Fruit fly (Drosophila melanogaster) whole organism, embryonic: Measurements from ENCODE around the gene CG14642.

Experiments used
- ATbp ChIP-seq: fragments of 200-800 bp; sonication (Bioruptor generic); optimal IDR thresholded peaks from 2 replicates; lab custom pipeline; 2017; ENCODE audit warnings: missing biosample characterization, mild to moderate bottlenecking, missing genetic modification characterization, missing genetic modification reagents
- Ada2b ChIP-seq: fragments of 200-800 bp; sonication (Bioruptor generic); IDR thresholded peaks from 2 replicates; pipeline ENCODE4 v1.3.6; 2022; ENCODE audit warnings: missing biosample characterization, missing genetic modification characterization
- Antp ChIP-seq: fragments of 200-800 bp; sonication (Bioruptor generic); optimal IDR thresholded peaks from 3 replicates; lab custom pipeline; 2016; ENCODE audit warnings: missing biosample characterization, missing genetic modification characterization
- CG13424 ChIP-seq: fragments of 200-800 bp; sonication (Bioruptor generic); optimal IDR thresholded peaks from 2 replicates; lab custom pipeline; 2019; ENCODE audit warnings: missing biosample characterization, mild to moderate bottlenecking, missing genetic modification characterization, moderate library complexity
- CG14050 ChIP-seq: fragments of 200-800 bp; sonication (Bioruptor generic); IDR thresholded peaks from 3 replicates; pipeline ENCODE4 v1.3.6; 2022; ENCODE audit warnings: missing biosample characterization, missing genetic modification characterization
- CG1529 ChIP-seq: fragments of 200-800 bp; sonication (Bioruptor generic); optimal IDR thresholded peaks from 3 replicates; lab custom pipeline; 2018; ENCODE audit warnings: missing biosample characterization, missing genetic modification characterization
- CG16815 ChIP-seq: fragments of 200-800 bp; sonication (Bioruptor generic); optimal IDR thresholded peaks from 3 replicates; lab custom pipeline; 2017; ENCODE audit warnings: missing biosample characterization, mild to moderate bottlenecking, missing genetic modification characterization
- CG17912 ChIP-seq: fragments of 200-800 bp; sonication (Bioruptor generic); optimal IDR thresholded peaks from 2 replicates; lab custom pipeline; 2018; ENCODE audit warnings: missing biosample characterization, mild to moderate bottlenecking, missing genetic modification characterization
- CG2889 ChIP-seq: fragments of 200-800 bp; sonication (Bioruptor generic); IDR thresholded peaks from 3 replicates; pipeline ENCODE4 v1.3.6; 2022; ENCODE audit warnings: missing biosample characterization, missing genetic modification characterization
- CG31224 ChIP-seq: fragments of 200-800 bp; sonication (Bioruptor generic); IDR thresholded peaks from 2 replicates; pipeline ENCODE4 v1.3.6; 2022; ENCODE audit warnings: missing biosample characterization, missing genetic modification characterization
- CG31365 ChIP-seq: fragments of 200-800 bp; sonication (Bioruptor generic); optimal IDR thresholded peaks from 2 replicates; lab custom pipeline; 2018; ENCODE audit warnings: missing biosample characterization, mild to moderate bottlenecking, missing genetic modification characterization
- CG31441 ChIP-seq: fragments of 200-800 bp; sonication (Bioruptor generic); IDR thresholded peaks from 2 replicates; pipeline ENCODE4 v1.3.6; 2022; ENCODE audit warnings: missing biosample characterization, missing genetic modification characterization
- CG33557 ChIP-seq: fragments of 200-800 bp; sonication (Bioruptor generic); optimal IDR thresholded peaks from 2 replicates; lab custom pipeline; 2019; ENCODE audit warnings: missing biosample characterization, mild to moderate bottlenecking, missing genetic modification characterization, moderate library complexity
- CG43689 ChIP-seq: fragments of 200-800 bp; sonication (Bioruptor generic); IDR thresholded peaks from 2 replicates; pipeline ENCODE4 v1.3.6; 2022; ENCODE audit warnings: missing biosample characterization, missing genetic modification characterization
- CG4730 ChIP-seq: fragments of 200-800 bp; sonication (Bioruptor generic); IDR thresholded peaks from 2 replicates; pipeline ENCODE4 v1.3.6; 2022; ENCODE audit warnings: missing biosample characterization, missing genetic modification characterization
- CG6765 ChIP-seq: fragments of 200-800 bp; sonication (Bioruptor generic); optimal IDR thresholded peaks from 3 replicates; lab custom pipeline; 2017; ENCODE audit warnings: missing biosample characterization, mild to moderate bottlenecking, missing genetic modification characterization
- CG9932 ChIP-seq: fragments of 200-800 bp; sonication (Bioruptor generic); IDR thresholded peaks from 2 replicates; pipeline ENCODE4 v1.3.6; 2022; ENCODE audit warnings: missing biosample characterization, missing genetic modification characterization
- Dad ChIP-seq: fragments of 200-800 bp; sonication (Bioruptor generic); optimal IDR thresholded peaks from 3 replicates; lab custom pipeline; 2016; ENCODE audit warnings: missing biosample characterization, missing genetic modification characterization
- GATAe ChIP-seq: fragments of 200-800 bp; sonication (Bioruptor generic); conservative IDR thresholded peaks from 2 replicates; pipeline ENCODE4 v1.3.6; 2022; ENCODE audit warnings: missing biosample characterization, missing genetic modification characterization
- Hmx ChIP-seq: fragments of 200-800 bp; sonication (Bioruptor generic); optimal IDR thresholded peaks from 2 replicates; lab custom pipeline; 2016; ENCODE audit warnings: missing biosample characterization, missing genetic modification characterization
- Sin3A ChIP-seq: fragments of >200 bp; optimal IDR thresholded peaks from 2 replicates; lab custom pipeline; 2018
- TFAM ChIP-seq: fragments of 200-800 bp; sonication (Bioruptor generic); optimal IDR thresholded peaks from 2 replicates; lab custom pipeline; 2017; ENCODE audit warnings: missing biosample characterization, missing genetic modification characterization, inconsistent platforms
- Usf ChIP-seq: fragments of 200-800 bp; sonication (Bioruptor generic); optimal IDR thresholded peaks from 2 replicates; lab custom pipeline; 2017; ENCODE audit warnings: missing genotype, missing biosample characterization, missing genetic modification characterization
- ac ChIP-seq: fragments of 200-800 bp; sonication (Bioruptor generic); optimal IDR thresholded peaks from 3 replicates; lab custom pipeline; 2017; ENCODE audit warnings: missing biosample characterization, mild to moderate bottlenecking, missing genetic modification characterization
- aop ChIP-seq: fragments of 200-800 bp; sonication (Bioruptor generic); IDR thresholded peaks from 2 replicates; pipeline ENCODE4 v1.3.6; 2022; ENCODE audit warnings: missing biosample characterization, missing genetic modification characterization
- bbx ChIP-seq: fragments of 200-800 bp; sonication (Bioruptor generic); IDR thresholded peaks from 2 replicates; pipeline ENCODE4 v1.3.6; 2022; ENCODE audit warnings: missing biosample characterization, missing genetic modification characterization; ENCODE audit not compliant: partially characterized antibody
- btn ChIP-seq: fragments of 200-800 bp; sonication (Bioruptor generic); optimal IDR thresholded peaks from 2 replicates; lab custom pipeline; 2016; ENCODE audit warnings: missing biosample characterization, missing genetic modification characterization
- cad ChIP-seq: fragments of >200 bp; optimal IDR thresholded peaks from 2 replicates; lab custom pipeline; 2017; ENCODE audit warnings: missing biosample characterization, missing genetic modification characterization
- chinmo ChIP-seq: fragments of 200-800 bp; sonication (Bioruptor generic); IDR thresholded peaks from 4 replicates; pipeline ENCODE4 v1.3.6; 2022; ENCODE audit warnings: missing biosample characterization, missing genetic modification characterization; ENCODE audit not compliant: partially characterized antibody
- cwo ChIP-seq: fragments of 200-800 bp; sonication (Bioruptor generic); optimal IDR thresholded peaks from 3 replicates; lab custom pipeline; 2017; ENCODE audit warnings: missing biosample characterization, missing genetic modification characterization, mild to moderate bottlenecking, moderate library complexity, missing genetic modification reagents
- dan ChIP-seq: fragments of 200-800 bp; sonication (Bioruptor generic); IDR thresholded peaks from 2 replicates; pipeline ENCODE4 v1.3.6; 2022; ENCODE audit warnings: missing biosample characterization, missing genetic modification characterization
- dimm ChIP-seq: fragments of 200-800 bp; sonication (Bioruptor generic); IDR thresholded peaks from 2 replicates; pipeline ENCODE4 v1.3.6; 2022; ENCODE audit warnings: missing biosample characterization, missing genetic modification characterization
- fru ChIP-seq: fragments of >200 bp; optimal IDR thresholded peaks from 2 replicates; lab custom pipeline; 2017
- ftz-f1 ChIP-seq: fragments of 200-800 bp; sonication (Bioruptor generic); optimal IDR thresholded peaks from 2 replicates; lab custom pipeline; 2016; ENCODE audit warnings: missing biosample characterization, missing genetic modification characterization
- gcm ChIP-seq: fragments of 200-800 bp; sonication (Bioruptor generic); optimal IDR thresholded peaks from 2 replicates; lab custom pipeline; 2019; ENCODE audit warnings: missing biosample characterization, mild to moderate bottlenecking, missing genetic modification characterization, moderate library complexity
- gsb ChIP-seq: fragments of 200-800 bp; sonication (Bioruptor generic); IDR thresholded peaks from 2 replicates; pipeline ENCODE4 v1.3.6; 2022; ENCODE audit warnings: missing biosample characterization, missing genetic modification characterization
- insv ChIP-seq, 2 experiments: fragments of 200-800 bp; sonication (Bioruptor generic); optimal IDR thresholded peaks; 3 replicates each; lab custom pipeline; 2016 to 2018; ENCODE audit warnings: missing biosample characterization in 2 of 2, missing genetic modification characterization in 2 of 2
- kay ChIP-seq: fragments of 200-800 bp; sonication (Bioruptor generic); optimal IDR thresholded peaks from 2 replicates; lab custom pipeline; 2016; ENCODE audit warnings: missing biosample characterization, missing genetic modification characterization
- lbe ChIP-seq: fragments of 200-800 bp; sonication (Bioruptor generic); optimal IDR thresholded peaks from 2 replicates; lab custom pipeline; 2016; ENCODE audit warnings: missing biosample characterization, mild to moderate bottlenecking, missing genetic modification characterization
- lmd ChIP-seq: fragments of 200-800 bp; sonication (Bioruptor generic); IDR thresholded peaks from 2 replicates; pipeline ENCODE4 v1.3.6; 2022; ENCODE audit warnings: missing biosample characterization, missing genetic modification characterization
- lov ChIP-seq, 2 experiments: fragments of 200-800 bp in 1 of 2; fragments of >200 bp in 1 of 2; sonication (Bioruptor generic) in 1 of 2; IDR thresholded peaks in 1 of 2; optimal IDR thresholded peaks in 1 of 2; 2 replicates in 1 of 2; 3 replicates in 1 of 2; pipeline versions ENCODE4 v1.3.6 to Lab custom; 2017 to 2022; ENCODE audit warnings: missing biosample characterization in 1 of 2, missing genetic modification characterization in 1 of 2
- nerfin-2 ChIP-seq: fragments of 200-800 bp; sonication (Bioruptor generic); IDR thresholded peaks from 2 replicates; pipeline ENCODE4 v1.3.6; 2022; ENCODE audit warnings: missing biosample characterization, missing genetic modification characterization; ENCODE audit not compliant: partially characterized antibody
- peb ChIP-seq: fragments of 200-800 bp; sonication (Bioruptor generic); IDR thresholded peaks from 2 replicates; pipeline ENCODE4 v1.3.6; 2022; ENCODE audit warnings: missing biosample characterization, missing genetic modification characterization
- pros ChIP-seq: fragments of 200-800 bp; sonication (Bioruptor generic); optimal IDR thresholded peaks from 3 replicates; lab custom pipeline; 2019; ENCODE audit warnings: missing biosample characterization, mild to moderate bottlenecking, missing genetic modification characterization, moderate library complexity
- sisA ChIP-seq: fragments of 200-800 bp; sonication (Bioruptor generic); IDR thresholded peaks from 2 replicates; pipeline ENCODE4 v1.3.6; 2022; ENCODE audit warnings: missing biosample characterization, missing genetic modification characterization
- tap ChIP-seq: fragments of 200-800 bp; optimal IDR thresholded peaks from 3 replicates; lab custom pipeline; 2019; ENCODE audit warnings: missing biosample characterization, mild to moderate bottlenecking, missing genetic modification characterization, moderate library complexity
- tgo ChIP-seq: fragments of 200-800 bp; sonication (Bioruptor generic); IDR thresholded peaks from 3 replicates; pipeline ENCODE4 v1.3.6; 2022; ENCODE audit warnings: missing biosample characterization, missing genetic modification characterization
- tin ChIP-seq: fragments of 200-800 bp; sonication (Bioruptor generic); optimal IDR thresholded peaks from 3 replicates; lab custom pipeline; 2016; ENCODE audit warnings: missing biosample characterization, missing genetic modification characterization
- vfl ChIP-seq: fragments of 200-800 bp; sonication (Bioruptor generic); optimal IDR thresholded peaks from 2 replicates; lab custom pipeline; 2016; ENCODE audit warnings: missing biosample characterization, missing genetic modification characterization
- vvl ChIP-seq: fragments of 200-800 bp; sonication (Bioruptor generic); IDR thresholded peaks from 2 replicates; pipeline ENCODE4 v1.3.6; 2022; ENCODE audit warnings: missing biosample characterization, missing genetic modification characterization

CG14642 gene

dm6 chr3R:4229137-4229764 lies 13.3 kb downstream of the CG14642 start, which contains the start of gene DhpD (continued):
- TF ChIP-seq tgo (GFP tag; lab: Robert Waterston, UW) (peak; percentile 60; the same call in 2 of the 3 replicates), cwo (GFP tag; lab: Kevin White, UChicago) (peak; percentile 70), CG9932 (peak; percentile 86), CG14050 (GFP tag; lab: Robert Waterston, UW) (no peak), aop (no peak), CG4730 (GFP tag; lab: Robert Waterston, UW) (peak; percentile 36; the same call in 1 of the 2 replicates), ftz-f1 (GFP tag; lab: Kevin White, UChicago) (peak; percentile 91), Ada2b (GFP tag; lab: Robert Waterston, UW) (peak; percentile 57), Sin3A (no peak), Dad (GFP tag; lab: Kevin White, UChicago) (no peak), CG1529 (GFP tag; lab: Kevin White, UChicago) (no peak), CG13424 (tag; lab: Kevin White, UChicago) (peak; percentile 76), CG17912 (GFP tag; lab: Kevin White, UChicago) (no peak), vfl (GFP tag; lab: Kevin White, UChicago) (peak; percentile 42), peb (GFP tag; lab: Robert Waterston, UW) (0 out of 2 replicates have a peak, but pooled peaks have one; percentile 17), CG43689 (GFP tag; lab: Robert Waterston, UW) (peak; percentile 51; the same call in 1 of the 2 replicates), lbe (GFP tag; lab: Kevin White, UChicago) (peak; percentile 82), insv (GFP tag; optimal IDR thresholded peaks at IDR 0.05; lab: Kevin White, UChicago) (no peak), btn (GFP tag; lab: Kevin White, UChicago) (no peak), GATAe (no peak; the same call in 1 of the 2 replicates), fru (lab: Kevin White, UChicago) (no peak), tin (GFP tag; lab: Kevin White, UChicago) (peak; percentile 70), CG31441 (GFP tag; lab: Robert Waterston, UW) (peak; percentile 72), Usf (GFP tag; lab: Kevin White, UChicago) (peak; percentile 62), CG2889 (peak; percentile 24; the same call in 1 of the 3 replicates), nerfin-2 (GFP tag; lab: Robert Waterston, UW) (peak; percentile 88), pros (GFP tag; lab: Kevin White, UChicago) (no peak), chinmo (GFP tag; lab: Robert Waterston, UW) (peak; percentile 71; the same call in 2 of the 4 replicates), tap (peak; percentile 50), Antp (GFP tag; lab: Kevin White, UChicago) (peak; percentile 50), CG33557 (no peak), lmd (GFP tag; lab: Robert Waterston, UW) (peak; percentile 77), ATbp (GFP tag; lab: Kevin White, UChicago) (no peak), gcm (no peak), CG6765 (peak; percentile 44), TFAM (GFP tag; lab: Kevin White, UChicago) (no peak), dan (GFP tag; lab: Robert Waterston, UW) (no peak), bbx (GFP tag; lab: Robert Waterston, UW) (peak; percentile 93), sisA (GFP tag; lab: Robert Waterston, UW) (peak; percentile 69), dimm (GFP tag; lab: Robert Waterston, UW) (0 out of 2 replicates have a peak, but pooled peaks have one; percentile 16), ac (no peak), gsb (peak; percentile 38; the same call in 1 of the 2 replicates), lov (optimal IDR thresholded peaks at IDR 0.05; lab: Kevin White, UChicago) (no peak), lov (GFP tag; IDR thresholded peaks at IDR 0.05; lab: Robert Waterston, UW) (peak; percentile 78; the same call in 2 of the 3 replicates), CG31365 (tag; lab: Kevin White, UChicago) (no peak), vvl (GFP tag; lab: Robert Waterston, UW) (peak; percentile 88), CG31224 (GFP tag; lab: Robert Waterston, UW) (peak; percentile 48; the same call in 1 of the 2 replicates), CG16815 (GFP tag; lab: Kevin White, UChicago) (peak; percentile 41), Hmx (peak; percentile 50), kay (GFP tag; lab: Kevin White, UChicago) (no peak), cad (GFP tag; lab: Kevin White, UChicago) (no peak)
